Worm (Caenorhabditis elegans) whole organism, late embryonic: ENCODE results near the gene zif-1.
"Not testable (repeated sequence)": the region's sequence is repeated elsewhere in the genome, so short reads cannot be mapped to it uniquely, and the experiment has no call there.

ENCODE experiments used
- K02D7.2 ChIP-seq: sonication (generic microtip); optimal IDR thresholded peaks from 2 replicates; lab custom pipeline; 2017; ENCODE audit warnings: mild to moderate bottlenecking, missing genetic modification characterization, missing compliant biosample characterization
- T23F11.4 ChIP-seq: fragments of 200-800 bp; sonication (Bioruptor generic); optimal IDR thresholded peaks from 2 replicates; lab custom pipeline; 2018; ENCODE audit warnings: mild to moderate bottlenecking, missing genetic modification characterization, missing compliant biosample characterization
- ahr-1 ChIP-seq: sonication (generic microtip); optimal IDR thresholded peaks from 2 replicates; lab custom pipeline; 2016; ENCODE audit warnings: missing genetic modification characterization, missing compliant biosample characterization
- ceh-14 ChIP-seq: sonication (generic microtip); optimal IDR thresholded peaks from 2 replicates; lab custom pipeline; 2016; ENCODE audit warnings: missing genotype, missing genetic modification characterization, missing compliant biosample characterization
- ceh-19 ChIP-seq: fragments of 200-800 bp; sonication (Bioruptor generic); optimal IDR thresholded peaks from 2 replicates; lab custom pipeline; 2018; ENCODE audit warnings: mild to moderate bottlenecking, missing genetic modification characterization, missing compliant biosample characterization
- ceh-2 ChIP-seq: sonication (generic microtip); optimal IDR thresholded peaks from 2 replicates; lab custom pipeline; 2016; ENCODE audit warnings: missing genotype, missing genetic modification characterization, missing compliant biosample characterization
- ceh-22 ChIP-seq: sonication (generic microtip); optimal IDR thresholded peaks from 2 replicates; lab custom pipeline; 2017; ENCODE audit warnings: missing biosample characterization, missing genetic modification characterization
- ceh-24 ChIP-seq: sonication (generic microtip); optimal IDR thresholded peaks from 2 replicates; lab custom pipeline; 2016; ENCODE audit warnings: mild to moderate bottlenecking, missing genetic modification characterization, missing compliant biosample characterization
- ceh-30 ChIP-seq: fragments of 150-350 bp; optimal IDR thresholded peaks from 2 replicates; lab custom pipeline; 2014; ENCODE audit warnings: missing biosample characterization, missing genetic modification characterization
- ceh-31 ChIP-seq: sonication (generic microtip); optimal IDR thresholded peaks from 2 replicates; lab custom pipeline; 2016; ENCODE audit warnings: missing genetic modification characterization, missing compliant biosample characterization
- ceh-34 ChIP-seq: sonication (generic microtip); optimal IDR thresholded peaks from 2 replicates; lab custom pipeline; 2016; ENCODE audit warnings: mild to moderate bottlenecking, missing genetic modification characterization, missing compliant biosample characterization
- ceh-6 ChIP-seq: fragments of 200-800 bp; sonication (Bioruptor generic); optimal IDR thresholded peaks from 2 replicates; lab custom pipeline; 2018; ENCODE audit warnings: mild to moderate bottlenecking, missing genetic modification characterization, missing compliant biosample characterization
- ceh-9 ChIP-seq: sonication (generic microtip); optimal IDR thresholded peaks from 2 replicates; lab custom pipeline; 2016; ENCODE audit warnings: mild to moderate bottlenecking, missing genetic modification characterization, inconsistent platforms, missing compliant biosample characterization
- che-1 ChIP-seq: sonication (generic microtip); optimal IDR thresholded peaks from 2 replicates; lab custom pipeline; 2016; ENCODE audit warnings: mild to moderate bottlenecking, missing genetic modification characterization, missing compliant biosample characterization
- dmd-4 ChIP-seq: sonication (generic microtip); optimal IDR thresholded peaks from 2 replicates; lab custom pipeline; 2016; ENCODE audit warnings: borderline replicate concordance, missing genetic modification characterization, missing compliant biosample characterization
- dve-1 ChIP-seq: sonication (generic microtip); optimal IDR thresholded peaks from 2 replicates; lab custom pipeline; 2017; ENCODE audit warnings: antibody characterized with exemption, mild to moderate bottlenecking, missing genetic modification characterization, missing compliant biosample characterization
- elt-2 ChIP-seq: sonication (generic microtip); optimal IDR thresholded peaks from 2 replicates; lab custom pipeline; 2016; ENCODE audit warnings: missing genetic modification reagents, missing genetic modification characterization, missing compliant biosample characterization
- fkh-10 ChIP-seq: fragments of 150-350 bp; optimal IDR thresholded peaks from 2 replicates; lab custom pipeline; 2014; ENCODE audit warnings: missing biosample characterization, missing genetic modification reagents, missing genetic modification characterization
- fkh-6 ChIP-seq: sonication (generic microtip); optimal IDR thresholded peaks from 2 replicates; lab custom pipeline; 2016; ENCODE audit warnings: missing genetic modification characterization, missing compliant biosample characterization
- hlh-13 ChIP-seq: fragments of 200-800 bp; sonication (Bioruptor generic); optimal IDR thresholded peaks from 2 replicates; lab custom pipeline; 2018; ENCODE audit warnings: mild to moderate bottlenecking, missing genetic modification characterization, missing compliant biosample characterization
- hlh-6 ChIP-seq: sonication (generic microtip); optimal IDR thresholded peaks from 2 replicates; lab custom pipeline; 2016; ENCODE audit warnings: missing genotype, missing genetic modification characterization, missing compliant biosample characterization
- hlh-8 ChIP-seq: sonication (generic microtip); optimal IDR thresholded peaks from 2 replicates; lab custom pipeline; 2016; ENCODE audit warnings: missing genotype, missing genetic modification characterization, missing compliant biosample characterization
- lin-11 ChIP-seq: fragments of 200-800 bp; sonication (Bioruptor generic); optimal IDR thresholded peaks from 2 replicates; lab custom pipeline; 2018; ENCODE audit warnings: mild to moderate bottlenecking, missing genetic modification characterization, missing compliant biosample characterization
- madf-2 ChIP-seq: sonication (generic microtip); optimal IDR thresholded peaks from 2 replicates; lab custom pipeline; 2017; ENCODE audit warnings: missing genetic modification characterization, missing compliant biosample characterization
- mec-3 ChIP-seq: sonication (generic microtip); optimal IDR thresholded peaks from 2 replicates; lab custom pipeline; 2016; ENCODE audit warnings: borderline replicate concordance, missing genetic modification characterization, missing compliant biosample characterization
- nfya-1 ChIP-seq: sonication (generic microtip); optimal IDR thresholded peaks from 2 replicates; lab custom pipeline; 2017; ENCODE audit warnings: missing genetic modification characterization, mild to moderate bottlenecking, missing compliant biosample characterization, antibody characterized with exemption, moderate library complexity
- pat-9 ChIP-seq: fragments of 200-800 bp; sonication (Bioruptor generic); optimal IDR thresholded peaks from 2 replicates; lab custom pipeline; 2018; ENCODE audit warnings: mild to moderate bottlenecking, missing genetic modification characterization, moderate library complexity, missing compliant biosample characterization
- pha-2 ChIP-seq: sonication (generic microtip); optimal IDR thresholded peaks from 2 replicates; lab custom pipeline; 2017; ENCODE audit warnings: mild to moderate bottlenecking, missing genetic modification characterization, missing compliant biosample characterization
- sox-4 ChIP-seq: sonication (generic microtip); optimal IDR thresholded peaks from 2 replicates; lab custom pipeline; 2017; ENCODE audit warnings: mild to moderate bottlenecking, missing genetic modification characterization, inconsistent platforms, missing compliant biosample characterization
- tbx-2 ChIP-seq: sonication (generic microtip); optimal IDR thresholded peaks from 2 replicates; lab custom pipeline; 2016; ENCODE audit warnings: missing genetic modification characterization, missing compliant biosample characterization
- tbx-7 ChIP-seq: sonication (generic microtip); optimal IDR thresholded peaks from 2 replicates; lab custom pipeline; 2016; ENCODE audit warnings: missing genotype, missing genetic modification characterization, missing compliant biosample characterization
- ttx-3 ChIP-seq: sonication (generic microtip); optimal IDR thresholded peaks from 2 replicates; lab custom pipeline; 2016; ENCODE audit warnings: missing genetic modification reagents, missing genetic modification characterization, missing compliant biosample characterization
- unc-42 ChIP-seq: sonication (generic microtip); optimal IDR thresholded peaks from 2 replicates; lab custom pipeline; 2016; ENCODE audit warnings: missing genotype, missing genetic modification characterization, missing compliant biosample characterization
- unc-55 ChIP-seq: sonication (generic microtip); optimal IDR thresholded peaks from 2 replicates; lab custom pipeline; 2017; ENCODE audit warnings: missing biosample characterization, missing genetic modification reagents, missing genetic modification characterization
- zip-5 ChIP-seq: sonication (generic microtip); optimal IDR thresholded peaks from 2 replicates; lab custom pipeline; 2016; ENCODE audit warnings: missing genetic modification characterization, missing compliant biosample characterization

Gene zif-1

DNA sequence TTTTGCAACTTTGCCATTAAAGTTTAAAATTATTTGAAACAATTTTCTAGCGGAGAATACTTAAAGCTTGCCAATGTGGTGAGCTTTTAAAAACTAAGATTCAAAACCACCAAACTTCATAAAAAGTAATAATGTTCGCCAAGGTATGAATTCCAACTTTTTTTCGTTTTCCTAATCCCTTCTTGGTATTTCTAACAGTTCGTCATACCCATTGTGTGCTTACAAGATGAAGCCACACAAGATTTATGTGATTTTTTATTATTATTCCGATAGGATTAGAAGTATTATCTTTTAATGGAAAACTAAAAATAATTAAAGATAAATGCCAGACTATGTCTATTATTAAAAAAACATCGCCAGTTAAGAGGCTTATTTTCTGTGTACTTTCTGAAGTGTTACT lies 14.5 kb upstream of the zif-1 start:
- no peak for TF ChIP-seq hlh-8 (tag; lab: Kevin White, UChicago)
- TF ChIP-seq hlh-6 (tag; lab: Kevin White, UChicago): no peak
- TF ChIP-seq ceh-2 (tag; lab: Kevin White, UChicago): no peak
- no peak for TF ChIP-seq tbx-2 (tag; lab: Kevin White, UChicago)
- no peak for TF ChIP-seq ahr-1 (tag; lab: Kevin White, UChicago)
- no peak for TF ChIP-seq hlh-13
- TF ChIP-seq lin-11 (tag; lab: Kevin White, UChicago): no peak
- TF ChIP-seq unc-42 (tag; lab: Kevin White, UChicago): no peak
- no peak for TF ChIP-seq zip-5 (tag; lab: Kevin White, UChicago)
- TF ChIP-seq dve-1 (tag; lab: Kevin White, UChicago): no peak
- no peak for TF ChIP-seq ceh-31
- TF ChIP-seq T23F11.4: no peak
- no peak for TF ChIP-seq ttx-3
- TF ChIP-seq ceh-9 (tag; lab: Kevin White, UChicago): no peak
- TF ChIP-seq fkh-10 (GFP tag; lab: Kevin White, UChicago): no peak
- no peak for TF ChIP-seq ceh-6
- no peak for TF ChIP-seq che-1 (tag; lab: Kevin White, UChicago)
- TF ChIP-seq tbx-7 (tag; lab: Kevin White, UChicago): no peak

DNA sequence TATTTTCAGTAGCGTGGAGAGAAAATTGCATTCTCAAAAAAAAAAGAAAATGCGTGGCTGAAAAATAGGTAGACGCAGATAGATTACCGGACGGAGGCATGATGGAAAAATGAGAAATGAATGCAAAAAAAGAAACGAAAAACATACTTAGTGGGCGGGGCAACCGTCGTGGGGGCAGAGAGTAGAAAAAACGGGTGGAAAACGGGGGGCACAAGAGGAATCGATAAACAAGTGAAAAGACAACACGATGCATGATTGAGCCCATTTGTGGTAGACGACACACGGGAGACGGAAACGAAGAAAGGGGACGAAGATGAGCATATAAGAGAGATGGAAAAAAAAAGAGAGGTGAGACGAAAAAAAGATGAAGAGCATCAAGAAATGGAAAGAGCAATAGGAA lies 14.0 kb upstream of the zif-1 start:
- TF ChIP-seq sox-4 (tag; lab: Kevin White, UChicago): no peak
- no peak for TF ChIP-seq ceh-34 (tag; lab: Kevin White, UChicago)
- TF ChIP-seq ceh-6: no peak
- TF ChIP-seq ceh-22: no peak
- TF ChIP-seq ahr-1 (tag; lab: Kevin White, UChicago): no peak
- TF ChIP-seq che-1 (tag; lab: Kevin White, UChicago): no peak
- no peak for TF ChIP-seq pat-9 (tag; lab: Kevin White, UChicago)
- no peak for TF ChIP-seq T23F11.4
- TF ChIP-seq unc-55 (GFP tag; lab: Kevin White, UChicago): no peak
- TF ChIP-seq ceh-19 (GFP tag; lab: Kevin White, UChicago): no peak
- no peak for TF ChIP-seq zip-5 (tag; lab: Kevin White, UChicago)
- TF ChIP-seq, all 69 proteins: peak for 0

DNA sequence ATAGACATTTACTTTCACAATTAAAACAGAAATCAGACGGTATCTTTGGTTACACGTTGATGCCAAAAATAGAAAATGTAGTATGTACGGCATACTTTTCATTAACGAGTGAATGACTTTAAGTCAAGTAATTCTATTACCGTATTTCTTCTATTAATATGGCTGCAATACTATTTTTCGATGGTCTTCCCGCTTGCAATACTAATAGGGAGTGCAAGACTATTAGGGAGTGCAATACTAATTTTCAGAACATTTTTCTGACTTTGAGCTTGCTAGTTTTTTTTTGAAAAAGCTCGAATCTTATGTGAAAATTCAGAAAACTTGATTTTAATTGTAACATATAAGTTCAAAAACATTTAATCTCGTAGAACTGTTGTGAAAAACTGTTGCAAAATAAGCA lies 12.8 kb upstream of the zif-1 start, which contains the start of gene R08D7.7:
Gene R08D7.7 (plus strand): TSS at position 301 of the 400 bp plus-strand sequence.
- TF ChIP-seq ceh-9, ceh-14, ceh-24 (tag; lab: Kevin White, UChicago): not testable (repeated sequence)

DNA sequence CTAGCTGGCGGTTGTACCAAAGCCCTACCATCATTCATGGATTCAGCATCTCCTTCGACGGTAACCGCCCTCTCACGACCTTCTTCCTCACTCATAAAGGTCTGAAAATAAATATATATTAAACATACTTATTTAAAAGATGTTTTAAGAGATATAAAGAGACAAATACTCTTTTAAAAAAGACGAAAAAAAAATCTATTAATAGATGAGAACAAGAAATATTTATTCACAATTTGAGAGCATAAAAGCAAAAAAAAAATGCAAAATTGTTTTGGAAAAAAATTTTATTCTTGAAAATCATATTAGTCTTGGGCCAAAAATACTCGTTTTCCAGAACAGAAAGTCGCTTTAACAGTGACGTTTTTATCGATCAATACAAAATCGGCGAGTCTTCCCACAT lies 5.9 kb upstream of the zif-1 start, which contains the start of gene skat-1:
Gene skat-1 (minus strand): TSS at position 101 of the 400 bp plus-strand sequence.
- no peak for TF ChIP-seq K02D7.2 (tag; lab: Kevin White, UChicago)
- TF ChIP-seq pha-2 (tag; lab: Kevin White, UChicago): no peak
- TF ChIP-seq fkh-6 (tag; lab: Kevin White, UChicago): no peak

DNA sequence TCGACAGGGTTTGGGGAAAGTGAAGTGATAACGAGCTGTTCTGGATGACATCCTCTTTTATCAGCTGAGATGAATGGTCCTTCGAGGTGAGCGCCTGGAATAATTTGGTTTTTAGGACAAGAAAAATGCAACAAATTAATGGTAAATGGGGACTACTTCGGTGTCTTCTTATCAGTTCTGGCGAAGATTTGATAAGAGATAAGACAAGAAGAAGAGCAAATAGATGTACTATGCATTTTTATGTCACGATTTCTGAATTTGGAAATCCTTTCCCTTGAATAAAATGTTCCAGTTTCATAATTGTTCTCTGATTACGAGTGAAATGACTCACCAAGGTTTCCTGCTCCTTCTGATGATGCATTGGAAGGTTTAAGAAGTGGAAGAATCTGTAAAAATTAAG lies 4.8 kb upstream of the zif-1 start:
- TF ChIP-seq elt-2 (tag; lab: Kevin White, UChicago) (peak; percentile 88), mec-3 (tag; lab: Kevin White, UChicago) (no peak)

DNA sequence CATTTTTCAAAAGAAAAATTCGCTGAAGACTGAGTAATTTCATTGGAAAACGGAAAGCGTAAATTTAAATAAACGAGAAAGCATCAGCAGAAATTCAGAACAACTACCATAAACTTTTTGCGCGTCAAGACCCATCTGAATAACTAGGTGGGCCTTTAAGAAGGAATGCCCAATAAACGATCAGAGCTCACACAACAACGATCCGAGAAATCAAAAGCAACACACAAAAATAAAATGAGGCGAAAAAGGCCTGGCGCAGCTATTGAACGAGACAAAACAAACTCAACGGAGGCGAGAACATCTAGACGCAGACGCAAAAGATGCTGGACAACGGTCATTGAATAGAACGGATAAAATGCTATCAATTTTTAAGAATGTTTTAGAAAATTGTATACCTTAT lies 3.7 kb upstream of the zif-1 start:
- TF ChIP-seq dmd-4 (no peak), madf-2 (no peak), pha-2 (tag; lab: Kevin White, UChicago) (no peak), ceh-30 (tag; lab: Kevin White, UChicago) (no peak), unc-42 (tag; lab: Kevin White, UChicago) (no peak), nfya-1 (no peak)
